Worm (Caenorhabditis elegans) whole organism, late embryonic: Measurements from ENCODE around the gene C18C4.7.

Experiments
- C38D4.7 ChIP-seq: fragments of 200-800 bp; sonication (Bioruptor generic); optimal IDR thresholded peaks from 2 replicates; lab custom pipeline; 2018; ENCODE audit warnings: mild to moderate bottlenecking, missing genetic modification characterization, moderate library complexity, missing compliant biosample characterization
- Y22D7AL.16 ChIP-seq: sonication (generic microtip); optimal IDR thresholded peaks from 2 replicates; lab custom pipeline; 2016; ENCODE audit warnings: missing genetic modification characterization, missing compliant biosample characterization
- ahr-1 ChIP-seq: sonication (generic microtip); optimal IDR thresholded peaks from 2 replicates; lab custom pipeline; 2016; ENCODE audit warnings: missing genetic modification characterization, missing compliant biosample characterization
- ama-1 ChIP-seq: fragments of 150-350 bp; optimal IDR thresholded peaks from 2 replicates; lab custom pipeline; 2014
- ceh-2 ChIP-seq: sonication (generic microtip); optimal IDR thresholded peaks from 2 replicates; lab custom pipeline; 2016; ENCODE audit warnings: missing genotype, missing genetic modification characterization, missing compliant biosample characterization
- ceh-22 ChIP-seq: sonication (generic microtip); optimal IDR thresholded peaks from 2 replicates; lab custom pipeline; 2017; ENCODE audit warnings: missing biosample characterization, missing genetic modification characterization
- ceh-34 ChIP-seq: sonication (generic microtip); optimal IDR thresholded peaks from 2 replicates; lab custom pipeline; 2016; ENCODE audit warnings: mild to moderate bottlenecking, missing genetic modification characterization, missing compliant biosample characterization
- ceh-48 ChIP-seq: sonication (generic microtip); optimal IDR thresholded peaks from 2 replicates; lab custom pipeline; 2016; ENCODE audit warnings: missing genetic modification characterization, inconsistent platforms, missing compliant biosample characterization
- ceh-6 ChIP-seq: fragments of 200-800 bp; sonication (Bioruptor generic); optimal IDR thresholded peaks from 2 replicates; lab custom pipeline; 2018; ENCODE audit warnings: mild to moderate bottlenecking, missing genetic modification characterization, missing compliant biosample characterization
- ceh-9 ChIP-seq: sonication (generic microtip); optimal IDR thresholded peaks from 2 replicates; lab custom pipeline; 2016; ENCODE audit warnings: mild to moderate bottlenecking, missing genetic modification characterization, inconsistent platforms, missing compliant biosample characterization
- che-1 ChIP-seq: sonication (generic microtip); optimal IDR thresholded peaks from 2 replicates; lab custom pipeline; 2016; ENCODE audit warnings: mild to moderate bottlenecking, missing genetic modification characterization, missing compliant biosample characterization
- dve-1 ChIP-seq: sonication (generic microtip); optimal IDR thresholded peaks from 2 replicates; lab custom pipeline; 2017; ENCODE audit warnings: antibody characterized with exemption, mild to moderate bottlenecking, missing genetic modification characterization, missing compliant biosample characterization
- elt-2 ChIP-seq: sonication (generic microtip); optimal IDR thresholded peaks from 2 replicates; lab custom pipeline; 2016; ENCODE audit warnings: missing genetic modification reagents, missing genetic modification characterization, missing compliant biosample characterization
- eyg-1 ChIP-seq: sonication (generic microtip); optimal IDR thresholded peaks from 2 replicates; lab custom pipeline; 2016; ENCODE audit warnings: missing genotype, missing genetic modification characterization, missing compliant biosample characterization
- fax-1 ChIP-seq: sonication (generic microtip); optimal IDR thresholded peaks from 2 replicates; lab custom pipeline; 2016; ENCODE audit warnings: missing genotype, missing genetic modification characterization, missing compliant biosample characterization
- gmeb-2 ChIP-seq: sonication (generic microtip); optimal IDR thresholded peaks from 2 replicates; lab custom pipeline; 2016; ENCODE audit warnings: missing genetic modification characterization, inconsistent platforms, missing compliant biosample characterization
- hlh-13 ChIP-seq: fragments of 200-800 bp; sonication (Bioruptor generic); optimal IDR thresholded peaks from 2 replicates; lab custom pipeline; 2018; ENCODE audit warnings: mild to moderate bottlenecking, missing genetic modification characterization, missing compliant biosample characterization
- hlh-30 ChIP-seq: sonication (generic microtip); optimal IDR thresholded peaks from 2 replicates; lab custom pipeline; 2017; ENCODE audit warnings: antibody characterized with exemption, missing genetic modification characterization, missing compliant biosample characterization; ENCODE audit not compliant: insufficient read depth
- hlh-6 ChIP-seq: sonication (generic microtip); optimal IDR thresholded peaks from 2 replicates; lab custom pipeline; 2016; ENCODE audit warnings: missing genotype, missing genetic modification characterization, missing compliant biosample characterization
- lin-11 ChIP-seq: fragments of 200-800 bp; sonication (Bioruptor generic); optimal IDR thresholded peaks from 2 replicates; lab custom pipeline; 2018; ENCODE audit warnings: mild to moderate bottlenecking, missing genetic modification characterization, missing compliant biosample characterization
- mec-3 ChIP-seq: sonication (generic microtip); optimal IDR thresholded peaks from 2 replicates; lab custom pipeline; 2016; ENCODE audit warnings: borderline replicate concordance, missing genetic modification characterization, missing compliant biosample characterization
- nfya-1 ChIP-seq: sonication (generic microtip); optimal IDR thresholded peaks from 2 replicates; lab custom pipeline; 2017; ENCODE audit warnings: missing genetic modification characterization, mild to moderate bottlenecking, missing compliant biosample characterization, antibody characterized with exemption, moderate library complexity
- nhr-232 ChIP-seq: sonication (generic microtip); optimal IDR thresholded peaks from 2 replicates; lab custom pipeline; 2016; ENCODE audit warnings: missing genetic modification characterization, missing compliant biosample characterization
- odd-2 ChIP-seq: sonication (generic microtip); optimal IDR thresholded peaks from 2 replicates; lab custom pipeline; 2017; ENCODE audit warnings: antibody characterized with exemption, mild to moderate bottlenecking, missing genetic modification characterization, missing compliant biosample characterization
- pha-2 ChIP-seq: sonication (generic microtip); optimal IDR thresholded peaks from 2 replicates; lab custom pipeline; 2017; ENCODE audit warnings: mild to moderate bottlenecking, missing genetic modification characterization, missing compliant biosample characterization
- pqm-1 ChIP-seq: sonication (generic microtip); optimal IDR thresholded peaks from 2 replicates; lab custom pipeline; 2016; ENCODE audit warnings: missing genetic modification characterization, missing compliant biosample characterization
- ref-2 ChIP-seq: sonication (generic microtip); optimal IDR thresholded peaks from 2 replicates; lab custom pipeline; 2016; ENCODE audit warnings: missing genetic modification characterization, missing compliant biosample characterization
- rnt-1 ChIP-seq: sonication (generic microtip); optimal IDR thresholded peaks from 2 replicates; lab custom pipeline; 2016; ENCODE audit warnings: missing genetic modification characterization, missing compliant biosample characterization
- syd-9 ChIP-seq: sonication (generic microtip); optimal IDR thresholded peaks from 2 replicates; lab custom pipeline; 2016; ENCODE audit warnings: mild to moderate bottlenecking, missing genetic modification characterization, moderate library complexity, missing compliant biosample characterization
- tbx-2 ChIP-seq: sonication (generic microtip); optimal IDR thresholded peaks from 2 replicates; lab custom pipeline; 2016; ENCODE audit warnings: missing genetic modification characterization, missing compliant biosample characterization
- tbx-7 ChIP-seq: sonication (generic microtip); optimal IDR thresholded peaks from 2 replicates; lab custom pipeline; 2016; ENCODE audit warnings: missing genotype, missing genetic modification characterization, missing compliant biosample characterization
- unc-3 ChIP-seq, 2 experiments: fragments of 200-800 bp in 1 of 2; sonication (Bioruptor generic) in 1 of 2; sonication (generic microtip) in 1 of 2; conservative IDR thresholded peaks in 1 of 2; optimal IDR thresholded peaks in 1 of 2; 2 replicates each; pipeline versions ENCODE4 v1.3.6 to Lab custom; 2016 to 2022; ENCODE audit warnings: missing compliant biosample characterization in 2 of 2, missing genetic modification characterization in 2 of 2, missing genetic modification reagents in 1 of 2
- unc-86 ChIP-seq: sonication (generic microtip); optimal IDR thresholded peaks from 2 replicates; lab custom pipeline; 2016; ENCODE audit warnings: missing genetic modification characterization, missing compliant biosample characterization
- zip-5 ChIP-seq: sonication (generic microtip); optimal IDR thresholded peaks from 2 replicates; lab custom pipeline; 2016; ENCODE audit warnings: missing genetic modification characterization, missing compliant biosample characterization

The C18C4.7 gene

DNA sequence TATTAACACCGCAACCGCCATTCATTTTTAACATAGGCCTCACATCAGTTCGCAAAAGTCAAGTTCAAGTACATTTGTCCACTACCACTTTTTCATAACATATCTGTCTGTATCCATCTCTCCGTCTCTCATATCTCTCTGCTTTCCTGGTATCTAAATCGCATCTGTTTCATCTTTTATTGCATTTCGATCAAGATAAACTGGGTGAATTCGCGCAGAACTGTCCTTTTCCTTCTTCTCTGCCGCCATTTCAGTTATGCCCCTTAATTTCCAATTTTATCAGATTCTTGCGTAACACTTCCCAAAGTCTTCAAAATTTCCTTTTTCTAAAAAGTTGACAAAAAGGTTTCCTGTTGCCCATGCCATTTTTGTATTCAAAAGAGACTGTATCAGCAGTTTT lies 43.8 kb downstream of the C18C4.7 start:
- TF ChIP-seq syd-9 = no peak
- TF ChIP-seq rnt-1 (tag; lab: Kevin White, UChicago) = peak; percentile 5

DNA sequence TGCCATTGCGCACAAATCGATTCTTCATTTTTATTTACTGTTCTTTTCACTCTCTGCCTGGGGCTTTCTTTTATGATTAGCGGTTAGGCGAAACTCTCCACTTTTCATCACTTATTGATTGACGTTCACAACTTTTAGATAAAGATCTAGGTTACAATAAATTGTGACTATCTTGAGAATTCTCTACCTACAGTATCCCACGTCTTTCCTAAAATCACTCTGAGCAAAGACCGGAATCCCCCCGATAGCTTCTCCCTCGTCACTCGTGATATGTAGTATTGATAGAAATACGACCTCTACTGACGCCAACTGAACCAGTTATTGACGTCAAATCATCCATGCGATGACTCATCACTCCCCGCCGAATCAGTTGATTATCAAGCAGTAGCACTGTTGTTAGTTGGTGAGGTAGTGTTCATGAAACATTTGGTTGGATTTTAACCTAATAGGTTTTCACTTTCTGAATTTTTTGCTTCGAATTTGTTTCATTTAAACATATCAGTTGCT lies 45.2 kb downstream of the C18C4.7 start, which contains the start of gene hir-1:
TSS of gene hir-1 (plus strand) at position 405 of the 507 bp plus-strand sequence.
- no peak for TF ChIP-seq rnt-1 (tag; lab: Kevin White, UChicago)
- no peak for TF ChIP-seq hlh-13 (GFP tag; lab: Kevin White, UChicago)
- TF ChIP-seq gmeb-2 (tag; lab: Kevin White, UChicago) = no peak
- TF ChIP-seq nhr-232 = no peak
- TF ChIP-seq Y22D7AL.16 (tag; lab: Kevin White, UChicago) = no peak
- TF ChIP-seq fax-1 (tag; lab: Kevin White, UChicago) = no peak
- TF ChIP-seq ceh-22 (tag; lab: Kevin White, UChicago) = no peak
- TF ChIP-seq lin-11 (tag; lab: Kevin White, UChicago) = no peak
- no peak for TF ChIP-seq ahr-1 (tag; lab: Kevin White, UChicago)
- TF ChIP-seq ceh-6 (GFP tag; lab: Kevin White, UChicago) = no peak
- TF ChIP-seq mec-3 = no peak
- TF ChIP-seq C38D4.7 (GFP tag; lab: Kevin White, UChicago) = no peak
- no peak for TF ChIP-seq ref-2 (tag; lab: Kevin White, UChicago)
- TF ChIP-seq tbx-2 = no peak
- TF ChIP-seq zip-5 = no peak
- no peak for TF ChIP-seq pqm-1

DNA sequence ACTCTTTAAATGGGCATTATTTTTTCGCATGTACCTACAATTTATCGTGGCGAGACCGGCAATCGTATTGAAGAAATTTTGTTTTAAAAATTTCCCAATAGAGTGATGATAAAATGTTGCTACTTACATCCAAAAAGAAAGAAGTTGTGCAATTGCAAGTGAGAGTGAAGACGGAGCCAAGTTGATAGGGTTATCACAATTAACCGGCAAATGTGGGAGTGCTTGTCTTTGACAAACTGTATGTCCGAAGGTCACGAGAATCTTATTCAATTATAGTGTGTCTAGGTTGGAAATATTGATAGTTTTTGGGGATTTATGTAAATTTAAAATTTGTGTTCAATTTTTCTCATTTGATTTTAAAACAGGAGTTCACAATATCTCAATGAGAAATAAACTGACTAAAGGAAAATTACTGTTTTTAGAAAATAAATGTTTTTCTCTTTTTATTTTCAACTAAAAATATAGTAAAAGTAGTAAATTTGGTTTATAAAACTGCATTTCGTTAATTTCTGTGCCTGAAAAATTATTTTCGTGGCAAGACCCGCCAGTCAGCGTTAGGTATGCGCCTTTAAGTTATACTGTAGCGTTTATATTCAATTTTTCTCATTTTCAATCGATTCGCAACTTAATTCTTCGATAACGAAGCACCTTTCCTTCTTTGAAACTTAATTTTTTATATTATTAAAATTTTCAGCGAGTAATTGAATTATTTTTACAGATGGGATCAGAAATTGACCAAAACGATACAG lies 53.2 kb downstream of the C18C4.7 start, which contains the start of the genes hpo-15 and mms-19:
TSS of gene hpo-15 (minus strand) at position 201 of the 749 bp plus-strand sequence.
TSS of gene mms-19 (plus strand) at position 719 of the 749 bp plus-strand sequence.
- TF ChIP-seq syd-9 (no peak), unc-86 (tag; lab: Kevin White, UChicago) (no peak), ref-2 (tag; lab: Kevin White, UChicago) (no peak), hlh-30 (no peak), nfya-1 (no peak), eyg-1 (no peak), ceh-2 (tag; lab: Kevin White, UChicago) (no peak), ceh-48 (tag; lab: Kevin White, UChicago) (no peak), pqm-1 (no peak), che-1 (no peak), rnt-1 (tag; lab: Kevin White, UChicago) (no peak), odd-2 (no peak), unc-3 (GFP tag; conservative IDR thresholded peaks at IDR 0.05; lab: Robert Waterston, UW) (no peak), unc-3 (tag; optimal IDR thresholded peaks at IDR 0.05; lab: Kevin White, UChicago) (no peak), ceh-9 (no peak)

DNA sequence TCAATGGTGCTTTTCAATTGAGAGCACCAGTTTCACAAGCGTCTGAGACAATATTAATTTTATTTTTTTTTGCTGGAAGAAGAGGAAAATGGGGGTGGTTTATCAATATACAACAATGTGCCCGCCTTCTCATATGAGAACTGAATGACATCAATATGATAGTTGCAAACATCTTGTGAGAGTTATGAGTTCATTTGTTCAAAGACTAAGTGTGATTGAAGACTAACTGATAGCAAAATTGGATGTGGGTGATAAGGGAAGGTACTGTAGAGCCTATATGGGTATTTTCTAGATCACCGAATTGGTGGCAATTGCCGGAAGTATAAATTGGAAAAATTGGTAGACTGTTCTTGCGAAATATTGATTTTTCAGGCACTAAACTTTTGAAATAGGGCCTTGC lies 54.5 kb downstream of the C18C4.7 start:
- TF ChIP-seq elt-2 (tag; lab: Kevin White, UChicago) (peak; percentile 15), pha-2 (tag; lab: Kevin White, UChicago) (no peak), tbx-7 (tag; lab: Kevin White, UChicago) (no peak), ceh-34 (tag; lab: Kevin White, UChicago) (no peak), dve-1 (tag; lab: Kevin White, UChicago) (no peak), hlh-6 (tag; lab: Kevin White, UChicago) (no peak), ama-1 (lab: Kevin White, UChicago) (no peak)
